Fruit fly (Drosophila melanogaster) whole organism, prepupa: ENCODE measurements around the gene LSm-4.

Experiments
- CG10631 ChIP-seq: fragments of 200-800 bp; sonication (Bioruptor generic); optimal IDR thresholded peaks from 2 replicates; lab custom pipeline; 2016; ENCODE audit warnings: missing biosample characterization, missing genetic modification characterization
- CG11762 ChIP-seq: fragments of 200-800 bp; sonication (Bioruptor generic); optimal IDR thresholded peaks from 3 replicates; lab custom pipeline; 2016; ENCODE audit warnings: missing biosample characterization, missing genetic modification characterization; ENCODE audit not compliant: insufficient read depth
- CG11902 ChIP-seq: fragments of 200-800 bp; sonication (Bioruptor generic); optimal IDR thresholded peaks from 3 replicates; lab custom pipeline; 2016; ENCODE audit warnings: missing biosample characterization, missing genetic modification characterization
- CG3032 ChIP-seq: fragments of 200-800 bp; optimal IDR thresholded peaks from 2 replicates; lab custom pipeline; 2019; ENCODE audit warnings: missing biosample characterization, mild to moderate bottlenecking, missing genetic modification characterization, moderate library complexity
- CG34406 ChIP-seq: fragments of 200-800 bp; sonication (Bioruptor generic); optimal IDR thresholded peaks from 3 replicates; lab custom pipeline; 2016; ENCODE audit warnings: missing biosample characterization, missing genetic modification characterization
- CG3919 ChIP-seq: fragments of 200-800 bp; sonication (Bioruptor generic); optimal IDR thresholded peaks from 3 replicates; lab custom pipeline; 2016; ENCODE audit warnings: missing biosample characterization, missing genetic modification characterization
- CG6163 ChIP-seq: fragments of 200-800 bp; sonication (Bioruptor generic); IDR thresholded peaks from 3 replicates; pipeline ENCODE4 v1.3.6; 2022; ENCODE audit warnings: missing biosample characterization, missing genetic modification characterization
- CG6276 ChIP-seq: fragments of 200-800 bp; sonication (Bioruptor generic); optimal IDR thresholded peaks from 2 replicates; lab custom pipeline; 2017; ENCODE audit warnings: missing biosample characterization, mild to moderate bottlenecking, missing genetic modification characterization
- CG6792 ChIP-seq: fragments of 200-800 bp; sonication (Bioruptor generic); optimal IDR thresholded peaks from 3 replicates; lab custom pipeline; 2016; ENCODE audit warnings: missing biosample characterization, missing genetic modification characterization
- CG6854 ChIP-seq: fragments of 200-800 bp; sonication (Bioruptor generic); optimal IDR thresholded peaks from 2 replicates; lab custom pipeline; 2017; ENCODE audit warnings: missing biosample characterization, mild to moderate bottlenecking, missing genetic modification characterization
- CG7368 ChIP-seq: fragments of 200-800 bp; sonication (Bioruptor generic); optimal IDR thresholded peaks from 3 replicates; lab custom pipeline; 2016; ENCODE audit warnings: missing biosample characterization, missing genetic modification characterization
- CG8119 ChIP-seq: fragments of 200-800 bp; sonication (Bioruptor generic); IDR thresholded peaks from 3 replicates; pipeline ENCODE4 v1.3.6; 2022; ENCODE audit warnings: missing biosample characterization, missing genetic modification characterization
- CG8319 ChIP-seq: fragments of 200-800 bp; sonication (Bioruptor generic); optimal IDR thresholded peaks from 3 replicates; lab custom pipeline; 2016; ENCODE audit warnings: missing biosample characterization, missing genetic modification characterization
- CG8632 ChIP-seq: fragments of 200-800 bp; sonication (Bioruptor generic); optimal IDR thresholded peaks from 3 replicates; lab custom pipeline; 2016; ENCODE audit warnings: missing biosample characterization, missing genetic modification characterization
- CG9139 ChIP-seq: fragments of 200-800 bp; sonication (Bioruptor generic); optimal IDR thresholded peaks from 3 replicates; lab custom pipeline; 2017; ENCODE audit warnings: missing biosample characterization, mild to moderate bottlenecking, missing genetic modification characterization
- Eip78C ChIP-seq: fragments of 200-800 bp; sonication (Bioruptor generic); peaks from one replicate; lab custom pipeline; 2016; ENCODE audit warnings: missing biosample characterization, missing genetic modification characterization
- Ets21C ChIP-seq: fragments of 200-800 bp; sonication (Bioruptor generic); optimal IDR thresholded peaks from 3 replicates; lab custom pipeline; 2016; ENCODE audit warnings: missing biosample characterization, missing genetic modification characterization
- Hr39 ChIP-seq: fragments of 200-800 bp; sonication (Bioruptor generic); optimal IDR thresholded peaks from 2 replicates; lab custom pipeline; 2016; ENCODE audit warnings: missing biosample characterization, missing genetic modification characterization
- Met ChIP-seq: fragments of 200-800 bp; sonication (Bioruptor generic); optimal IDR thresholded peaks from 3 replicates; lab custom pipeline; 2016; ENCODE audit warnings: missing biosample characterization, missing genetic modification characterization
- Sox102F ChIP-seq: fragments of 200-800 bp; sonication (Bioruptor generic); optimal IDR thresholded peaks from 2 replicates; lab custom pipeline; 2016; ENCODE audit warnings: missing biosample characterization, mild to moderate bottlenecking, missing genetic modification characterization
- Sox14 ChIP-seq: fragments of 200-800 bp; sonication (Bioruptor generic); optimal IDR thresholded peaks from 3 replicates; lab custom pipeline; 2016; ENCODE audit warnings: missing biosample characterization, missing genetic modification characterization
- Sox15 ChIP-seq: fragments of 200-800 bp; sonication (Bioruptor generic); optimal IDR thresholded peaks from 3 replicates; lab custom pipeline; 2016; ENCODE audit warnings: missing biosample characterization, missing genetic modification characterization
- achi ChIP-seq: fragments of 200-800 bp; sonication (Bioruptor generic); optimal IDR thresholded peaks from 3 replicates; lab custom pipeline; 2016; ENCODE audit warnings: missing biosample characterization, missing genetic modification characterization
- dsx ChIP-seq: fragments of 200-800 bp; optimal IDR thresholded peaks from 3 replicates; lab custom pipeline; 2019; ENCODE audit warnings: missing biosample characterization, mild to moderate bottlenecking, missing genetic modification characterization, moderate library complexity; ENCODE audit not compliant: poor library complexity, severe bottlenecking
- eg ChIP-seq: fragments of 200-800 bp; sonication (Bioruptor generic); IDR thresholded peaks from 3 replicates; pipeline ENCODE4 v1.3.6; 2022; ENCODE audit warnings: missing biosample characterization, missing genetic modification characterization
- esn ChIP-seq: fragments of 200-800 bp; sonication (Bioruptor generic); optimal IDR thresholded peaks from 2 replicates; lab custom pipeline; 2016; ENCODE audit warnings: missing biosample characterization, mild to moderate bottlenecking, missing genetic modification characterization, moderate library complexity
- fd59A ChIP-seq: fragments of 200-800 bp; sonication (Bioruptor generic); optimal IDR thresholded peaks from 2 replicates; lab custom pipeline; 2017; ENCODE audit warnings: missing biosample characterization, mild to moderate bottlenecking, missing genetic modification characterization, missing genetic modification reagents
- fd85E ChIP-seq: fragments of 200-800 bp; sonication (Bioruptor generic); optimal IDR thresholded peaks from 3 replicates; lab custom pipeline; 2016; ENCODE audit warnings: missing biosample characterization, missing genetic modification characterization
- net ChIP-seq: fragments of 200-800 bp; sonication (Bioruptor generic); optimal IDR thresholded peaks from 3 replicates; lab custom pipeline; 2016; ENCODE audit warnings: missing biosample characterization, missing genetic modification characterization
- pdm3 ChIP-seq: fragments of 200-800 bp; sonication (Bioruptor generic); optimal IDR thresholded peaks from 3 replicates; lab custom pipeline; 2016; ENCODE audit warnings: missing biosample characterization, missing genetic modification characterization
- salr ChIP-seq, 2 experiments: fragments of 200-800 bp; sonication (Bioruptor generic); optimal IDR thresholded peaks; 3 replicates each; lab custom pipeline; 2016 to 2018; ENCODE audit warnings: missing biosample characterization in 2 of 2, missing genetic modification characterization in 2 of 2, mild to moderate bottlenecking in 1 of 2
- ss ChIP-seq, 2 experiments: fragments of 200-800 bp; sonication (Bioruptor generic); optimal IDR thresholded peaks; 2 replicates in 1 of 2; 3 replicates in 1 of 2; lab custom pipeline; 2017 to 2018; ENCODE audit warnings: mild to moderate bottlenecking in 2 of 2, missing biosample characterization in 2 of 2, missing genetic modification characterization in 2 of 2, moderate library complexity in 1 of 2
- vri ChIP-seq: fragments of 200-800 bp; sonication (Bioruptor generic); optimal IDR thresholded peaks from 3 replicates; lab custom pipeline; 2016; ENCODE audit warnings: missing biosample characterization, mild to moderate bottlenecking, missing genetic modification characterization

Gene LSm-4

dm6 chr2L:10356508-10356907, 48.5 kb downstream of the LSm-4 start, which contains the start of the genes CtsL4 and ClpP (continued):
- TF ChIP-seq CG6854 (no peak), CG7368 (GFP tag; lab: Kevin White, UChicago) (no peak), achi (GFP tag; lab: Kevin White, UChicago) (no peak), dsx (no peak), CG6163 (GFP tag; lab: Robert Waterston, UW) (no peak), CG11902 (GFP tag; lab: Kevin White, UChicago) (no peak), CG6792 (GFP tag; lab: Kevin White, UChicago) (no peak), fd85E (GFP tag; lab: Kevin White, UChicago) (no peak), eg (GFP tag; lab: Robert Waterston, UW) (no peak), CG8632 (GFP tag; lab: Kevin White, UChicago) (peak; percentile 37), CG9139 (GFP tag; lab: Kevin White, UChicago) (no peak), Eip78C (GFP tag; lab: Kevin White, UChicago) (no peak), CG6276 (GFP tag; lab: Kevin White, UChicago) (no peak), vri (GFP tag; lab: Kevin White, UChicago) (no peak), salr (GFP tag; optimal IDR thresholded peaks at IDR 0.05; lab: Kevin White, UChicago) (no peak), net (GFP tag; lab: Kevin White, UChicago) (no peak), CG34406 (GFP tag; lab: Kevin White, UChicago) (peak; percentile 40), Sox14 (GFP tag; lab: Kevin White, UChicago) (peak; percentile 88), ss (GFP tag; optimal IDR thresholded peaks at IDR 0.05; lab: Kevin White, UChicago) (no peak), fd59A (no peak), CG3919 (no peak), CG8319 (GFP tag; lab: Kevin White, UChicago) (no peak), Ets21C (no peak), Hr39 (GFP tag; lab: Kevin White, UChicago) (no peak), CG10631 (GFP tag; lab: Kevin White, UChicago) (no peak), pdm3 (GFP tag; lab: Kevin White, UChicago) (no peak), CG11762 (GFP tag; lab: Kevin White, UChicago) (no peak)

dm6 chr2L:10353871-10354270, 51.1 kb downstream of the LSm-4 start, which contains the start of gene CG34367:
TSS of gene CG34367 (minus strand) at chr2L:10353905.
- TF ChIP-seq CG3032 (tag; lab: Kevin White, UChicago) = no peak
- no peak for TF ChIP-seq Sox15 (GFP tag; lab: Kevin White, UChicago)
- TF ChIP-seq Sox102F = no peak
- no peak for TF ChIP-seq CG7368 (GFP tag; lab: Kevin White, UChicago)
- TF ChIP-seq CG11762 (GFP tag; lab: Kevin White, UChicago) = no peak
- no peak for TF ChIP-seq fd85E (GFP tag; lab: Kevin White, UChicago)
- TF ChIP-seq Hr39 (GFP tag; lab: Kevin White, UChicago) = no peak
- no peak for TF ChIP-seq CG8119 (GFP tag; lab: Robert Waterston, UW)
- no peak for TF ChIP-seq salr (GFP tag; optimal IDR thresholded peaks at IDR 0.05; lab: Kevin White, UChicago)
- no peak for TF ChIP-seq Met (GFP tag; lab: Kevin White, UChicago)
- no peak for TF ChIP-seq CG34406 (GFP tag; lab: Kevin White, UChicago)
- no peak for TF ChIP-seq esn (GFP tag; lab: Kevin White, UChicago)
